Fruit fly (Drosophila melanogaster) whole organism, wandering third instar larva: ENCODE data around the gene CG32259.

Experiments used
- Abd-B ChIP-seq: fragments of >200 bp; optimal IDR thresholded peaks from 2 replicates; lab custom pipeline; 2017; ENCODE audit warnings: missing biosample characterization, missing genetic modification characterization
- CG9705 ChIP-seq: fragments of 200-800 bp; sonication (Bioruptor generic); optimal IDR thresholded peaks from 2 replicates; lab custom pipeline; 2018; ENCODE audit warnings: missing biosample characterization, mild to moderate bottlenecking, missing genetic modification characterization
- CrebA ChIP-seq: fragments of 200-800 bp; sonication (Bioruptor generic); optimal IDR thresholded peaks from 2 replicates; lab custom pipeline; 2016; ENCODE audit warnings: missing biosample characterization, mild to moderate bottlenecking, missing genetic modification characterization, borderline replicate concordance
- Dfd ChIP-seq: fragments of >200 bp; optimal IDR thresholded peaks from 2 replicates; lab custom pipeline; 2017; ENCODE audit warnings: missing biosample characterization, missing genetic modification characterization
- Dif ChIP-seq: fragments of 200-275, 200-300 bp; sonication (Bioruptor generic); optimal IDR thresholded peaks from 2 replicates; lab custom pipeline; 2018; ENCODE audit warnings: missing biosample characterization, missing genetic modification characterization; ENCODE audit not compliant: partially characterized antibody
- GATAd ChIP-seq: sonication (Bioruptor generic); optimal IDR thresholded peaks from 2 replicates; lab custom pipeline; 2016; ENCODE audit warnings: missing biosample characterization, missing genetic modification characterization
- HLH106 ChIP-seq: fragments of 200-800 bp; optimal IDR thresholded peaks from 3 replicates; lab custom pipeline; 2019; ENCODE audit warnings: missing biosample characterization, mild to moderate bottlenecking, missing genetic modification characterization, moderate library complexity
- Hnf4 ChIP-seq: fragments of 200-800 bp; sonication (Bioruptor generic); optimal IDR thresholded peaks from 2 replicates; lab custom pipeline; 2016; ENCODE audit warnings: missing biosample characterization, mild to moderate bottlenecking, missing genetic modification characterization
- Hr78 ChIP-seq: fragments of >200 bp; optimal IDR thresholded peaks from 2 replicates; lab custom pipeline; 2017; ENCODE audit warnings: missing biosample characterization, missing genetic modification characterization
- Jra ChIP-seq: sonication (Bioruptor generic); optimal IDR thresholded peaks from 2 replicates; lab custom pipeline; 2016; ENCODE audit warnings: missing biosample characterization, missing genetic modification characterization
- Mio ChIP-seq: sonication (Bioruptor generic); optimal IDR thresholded peaks from 2 replicates; lab custom pipeline; 2016; ENCODE audit warnings: missing biosample characterization, missing genetic modification characterization
- Myc ChIP-seq: fragments of >200 bp; optimal IDR thresholded peaks from 2 replicates; lab custom pipeline; 2017
- N ChIP-seq: fragments of >200 bp; optimal IDR thresholded peaks from 2 replicates; lab custom pipeline; 2018; ENCODE audit warnings: missing biosample characterization, missing external identifiers, missing genetic modification characterization
- OdsH ChIP-seq: fragments of 200-800 bp; sonication (Bioruptor generic); optimal IDR thresholded peaks from 2 replicates; lab custom pipeline; 2016; ENCODE audit warnings: missing biosample characterization, mild to moderate bottlenecking, missing genetic modification characterization
- Rel ChIP-seq, 2 experiments: fragments of 200-800 bp; sonication (Bioruptor generic) in 1 of 2; optimal IDR thresholded peaks; 2 replicates in 1 of 2; 3 replicates in 1 of 2; lab custom pipeline; 2016 to 2019; ENCODE audit warnings: mild to moderate bottlenecking in 2 of 2, missing biosample characterization in 2 of 2, missing genetic modification characterization in 2 of 2, moderate library complexity in 1 of 2
- Sp1 ChIP-seq: fragments of 200-800 bp; sonication (Bioruptor generic); optimal IDR thresholded peaks from 3 replicates; lab custom pipeline; 2019; ENCODE audit warnings: missing biosample characterization, mild to moderate bottlenecking, missing genetic modification characterization, moderate library complexity
- Vsx2 ChIP-seq: fragments of 200-300, 225-300 bp; sonication (Bioruptor generic); optimal IDR thresholded peaks from 2 replicates; lab custom pipeline; 2018; ENCODE audit warnings: missing biosample characterization, missing genetic modification characterization; ENCODE audit not compliant: partially characterized antibody
- br ChIP-seq: fragments of 200-800 bp; sonication (Bioruptor generic); optimal IDR thresholded peaks from 2 replicates; lab custom pipeline; 2016; ENCODE audit warnings: missing biosample characterization, missing genetic modification characterization
- brk ChIP-seq: fragments of 200-800 bp; sonication (Bioruptor generic); optimal IDR thresholded peaks from 2 replicates; lab custom pipeline; 2016; ENCODE audit warnings: missing biosample characterization, mild to moderate bottlenecking, missing genetic modification characterization
- dl ChIP-seq, 2 experiments: fragments of 175-275, 200-275 bp in 1 of 2; fragments of 200-275 bp in 1 of 2; sonication (Bioruptor generic); optimal IDR thresholded peaks; lab custom pipeline; 2018; ENCODE audit warnings: mild to moderate bottlenecking in 2 of 2, missing biosample characterization in 2 of 2, missing genetic modification characterization in 2 of 2, moderate library complexity in 2 of 2; ENCODE audit not compliant: partially characterized antibody in 2 of 2, insufficient read depth in 1 of 2
- dmrt93B ChIP-seq: fragments of 200-800 bp; sonication (Bioruptor generic); optimal IDR thresholded peaks from 2 replicates; lab custom pipeline; 2018; ENCODE audit warnings: missing biosample characterization, mild to moderate bottlenecking, missing genetic modification characterization
- dsf ChIP-seq: sonication (Bioruptor generic); optimal IDR thresholded peaks from 2 replicates; lab custom pipeline; 2016; ENCODE audit warnings: missing biosample characterization, missing genetic modification characterization, borderline replicate concordance
- ey ChIP-seq: fragments of 200-800 bp; sonication (Bioruptor generic); optimal IDR thresholded peaks from 2 replicates; lab custom pipeline; 2016; ENCODE audit warnings: missing biosample characterization, missing genetic modification characterization
- foxo ChIP-seq, 2 experiments: fragments of 200-800 bp; sonication (Bioruptor generic); optimal IDR thresholded peaks; 2 replicates in 1 of 2; 3 replicates in 1 of 2; lab custom pipeline; 2016 to 2017; ENCODE audit warnings: missing biosample characterization in 2 of 2, missing genetic modification characterization in 2 of 2
- fru ChIP-seq: fragments of 200-800 bp; sonication (Bioruptor generic); optimal IDR thresholded peaks from 3 replicates; lab custom pipeline; 2016; ENCODE audit warnings: missing biosample characterization, mild to moderate bottlenecking, missing genetic modification characterization
- h ChIP-seq: fragments of 200-800 bp; sonication (Bioruptor generic); optimal IDR thresholded peaks from 3 replicates; lab custom pipeline; 2016; ENCODE audit warnings: missing biosample characterization, mild to moderate bottlenecking, missing genetic modification characterization
- jim ChIP-seq: fragments of 175-275, 200-325 bp; sonication (Bioruptor generic); optimal IDR thresholded peaks from 2 replicates; lab custom pipeline; 2016; ENCODE audit warnings: missing biosample characterization, mild to moderate bottlenecking, missing genetic modification characterization
- lola ChIP-seq: fragments of >200 bp; optimal IDR thresholded peaks from 2 replicates; lab custom pipeline; 2017; ENCODE audit warnings: missing biosample characterization, missing genetic modification characterization
- pan ChIP-seq: fragments of >200 bp; optimal IDR thresholded peaks from 2 replicates; lab custom pipeline; 2017
- psq ChIP-seq: fragments of 200-800 bp; sonication (Bioruptor generic); optimal IDR thresholded peaks from 3 replicates; lab custom pipeline; 2017; ENCODE audit warnings: missing biosample characterization, mild to moderate bottlenecking, missing genetic modification characterization, moderate library complexity
- rgr ChIP-seq: fragments of 200-800 bp; sonication (Bioruptor generic); optimal IDR thresholded peaks from 3 replicates; lab custom pipeline; 2016; ENCODE audit warnings: missing biosample characterization, mild to moderate bottlenecking, missing genetic modification characterization
- sage ChIP-seq: fragments of 200-800 bp; sonication (Bioruptor generic); optimal IDR thresholded peaks from 2 replicates; lab custom pipeline; 2016; ENCODE audit warnings: missing biosample characterization, mild to moderate bottlenecking, missing genetic modification characterization
- sv ChIP-seq: fragments of 200-800 bp; sonication (Bioruptor generic); optimal IDR thresholded peaks from 3 replicates; lab custom pipeline; 2016; ENCODE audit warnings: missing biosample characterization, missing genetic modification characterization
- tai ChIP-seq: sonication (Bioruptor generic); optimal IDR thresholded peaks from 2 replicates; lab custom pipeline; 2016; ENCODE audit warnings: missing biosample characterization, missing genetic modification characterization
- usp ChIP-seq: fragments of >200 bp; optimal IDR thresholded peaks from 2 replicates; lab custom pipeline; 2017; ENCODE audit warnings: missing biosample characterization, missing genetic modification characterization
- woc ChIP-seq: sonication (Bioruptor generic); optimal IDR thresholded peaks from 2 replicates; lab custom pipeline; 2016; ENCODE audit warnings: missing biosample characterization, mild to moderate bottlenecking, missing genetic modification characterization

CG32259 gene

DNA sequence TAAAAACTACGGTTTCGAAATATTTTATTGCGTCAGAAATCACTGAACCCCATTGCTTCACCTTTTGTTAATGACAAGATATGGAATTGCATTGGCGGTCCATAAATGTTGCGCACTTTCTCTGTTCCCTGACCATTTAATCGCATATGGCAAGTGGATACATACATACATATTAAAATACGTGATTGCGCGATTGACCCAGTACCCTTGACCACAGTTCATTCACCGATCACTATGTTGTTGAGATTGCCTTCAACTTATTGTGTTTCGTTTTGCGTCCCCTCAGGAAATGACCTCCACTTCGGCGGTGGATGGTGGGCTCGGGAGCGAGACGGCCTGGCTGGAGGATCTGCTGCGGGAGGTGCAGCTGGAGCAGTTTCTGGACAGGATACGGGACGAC, 41.0 kb downstream of the CG32259 start:
- no peak for TF ChIP-seq ey (GFP tag; lab: Kevin White, UChicago)
- TF ChIP-seq Myc: no peak
- no peak for TF ChIP-seq Hnf4
- no peak for TF ChIP-seq dl (GFP tag; optimal IDR thresholded peaks at IDR 0.05; lab: Kevin White, UChicago; ENCODE audit: insufficient read depth in 1 of 2, partially characterized antibody in 2 of 2)
- TF ChIP-seq brk (GFP tag; lab: Kevin White, UChicago): no peak
- no peak for TF ChIP-seq Mio (GFP tag; lab: Kevin White, UChicago)
- TF ChIP-seq Abd-B: no peak
- TF ChIP-seq Dif (GFP tag; lab: Kevin White, UChicago): no peak
- TF ChIP-seq HLH106: no peak
- TF ChIP-seq br (GFP tag; lab: Kevin White, UChicago): no peak
- no peak for TF ChIP-seq usp
- TF ChIP-seq jim: no peak
- TF ChIP-seq psq (GFP tag; lab: Kevin White, UChicago): no peak
- TF ChIP-seq tai (GFP tag; lab: Kevin White, UChicago): no peak
- TF ChIP-seq sage: no peak

DNA sequence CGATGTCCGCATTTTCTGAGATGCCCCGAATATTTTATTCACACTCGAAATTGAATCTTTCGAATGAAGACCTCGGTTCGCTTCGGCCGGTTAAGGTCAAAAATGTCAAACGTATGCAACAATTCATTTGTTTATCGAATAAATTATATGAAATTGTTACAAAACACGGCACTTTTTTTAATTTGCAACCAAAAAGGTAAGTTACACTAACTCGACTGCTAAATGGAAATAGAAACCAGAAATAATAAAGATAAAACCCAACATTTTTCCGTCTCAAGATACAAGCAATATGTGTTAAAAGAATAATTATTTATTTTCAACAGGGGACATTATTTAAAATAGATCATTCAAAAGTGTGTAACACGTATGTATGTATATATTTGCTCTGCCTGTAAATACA, 44.8 kb downstream of the CG32259 start:
- TF ChIP-seq CrebA (no peak), woc (no peak), OdsH (no peak), foxo (GFP tag; optimal IDR thresholded peaks at IDR 0.05; lab: Kevin White, UChicago) (no peak), dl (GFP tag; optimal IDR thresholded peaks at IDR 0.05; lab: Kevin White, UChicago; ENCODE audit: insufficient read depth in 1 of 2, partially characterized antibody in 2 of 2) (no peak), Hr78 (no peak), Vsx2 (GFP tag; lab: Kevin White, UChicago) (no peak), jim (no peak), Hnf4 (no peak), lola (no peak), Jra (GFP tag; lab: Kevin White, UChicago) (no peak), CG9705 (GFP tag; lab: Kevin White, UChicago) (no peak)

DNA sequence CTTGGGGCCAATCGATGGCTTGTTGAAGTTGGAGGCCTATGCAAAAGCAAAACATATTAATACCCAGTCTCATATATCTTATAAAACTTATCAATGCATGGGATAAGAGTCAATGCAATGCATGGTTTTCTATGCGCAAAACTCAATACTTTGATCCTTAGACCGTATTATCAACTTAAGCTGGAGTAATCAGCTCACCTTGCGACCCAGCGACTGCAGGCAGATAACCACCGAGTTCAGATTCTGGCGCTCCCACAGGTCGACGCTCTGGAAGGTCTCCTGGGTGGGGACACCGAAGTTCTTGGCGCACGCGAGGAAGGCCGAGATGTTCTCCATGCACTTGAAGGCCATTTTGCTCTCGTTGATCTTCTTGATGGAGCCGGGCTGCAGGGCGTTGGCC, 45.9 kb downstream of the CG32259 start:
- TF ChIP-seq psq (GFP tag; lab: Kevin White, UChicago) (no peak), brk (GFP tag; lab: Kevin White, UChicago) (no peak), Hr78 (no peak), GATAd (GFP tag; lab: Kevin White, UChicago) (no peak), HLH106 (no peak), Dif (GFP tag; lab: Kevin White, UChicago) (no peak), sage (no peak), Hnf4 (no peak), dl (GFP tag; optimal IDR thresholded peaks at IDR 0.05; lab: Kevin White, UChicago; ENCODE audit: insufficient read depth in 1 of 2, partially characterized antibody in 2 of 2) (no peak), woc (no peak), ey (GFP tag; lab: Kevin White, UChicago) (no peak), Sp1 (GFP tag; lab: Kevin White, UChicago) (no peak), jim (no peak), OdsH (no peak), sv (no peak), Dfd (GFP tag; lab: Kevin White, UChicago) (no peak), Mio (GFP tag; lab: Kevin White, UChicago) (no peak)

DNA sequence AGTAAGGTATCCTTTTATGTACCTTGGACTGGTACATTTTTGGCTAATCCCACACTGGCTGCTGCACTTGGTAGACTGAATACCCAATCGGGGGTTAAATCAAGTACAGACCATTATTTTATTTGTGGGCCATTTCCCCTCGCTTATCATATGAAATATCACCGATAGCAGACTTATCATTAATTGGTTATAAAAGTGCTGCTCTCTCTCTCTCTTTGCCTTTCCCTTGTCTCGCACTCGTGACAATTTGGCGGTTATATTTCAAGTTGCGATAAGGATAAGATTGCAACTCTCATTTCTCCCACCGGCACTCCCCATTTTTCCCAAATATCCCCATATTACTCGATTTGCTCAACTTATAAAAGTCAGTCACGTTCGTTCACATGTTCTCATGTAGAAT, 46.5 kb downstream of the CG32259 start:
- TF ChIP-seq Dfd (GFP tag; lab: Kevin White, UChicago): no peak
- peak; percentile 12 for TF ChIP-seq h (GFP tag; lab: Kevin White, UChicago)
- TF ChIP-seq GATAd (GFP tag; lab: Kevin White, UChicago): no peak
- TF ChIP-seq Rel (GFP tag; optimal IDR thresholded peaks at IDR 0.05; lab: Kevin White, UChicago): no peak
- TF ChIP-seq Rel (tag; optimal IDR thresholded peaks at IDR 0.05; lab: Kevin White, UChicago): peak; percentile 62

DNA sequence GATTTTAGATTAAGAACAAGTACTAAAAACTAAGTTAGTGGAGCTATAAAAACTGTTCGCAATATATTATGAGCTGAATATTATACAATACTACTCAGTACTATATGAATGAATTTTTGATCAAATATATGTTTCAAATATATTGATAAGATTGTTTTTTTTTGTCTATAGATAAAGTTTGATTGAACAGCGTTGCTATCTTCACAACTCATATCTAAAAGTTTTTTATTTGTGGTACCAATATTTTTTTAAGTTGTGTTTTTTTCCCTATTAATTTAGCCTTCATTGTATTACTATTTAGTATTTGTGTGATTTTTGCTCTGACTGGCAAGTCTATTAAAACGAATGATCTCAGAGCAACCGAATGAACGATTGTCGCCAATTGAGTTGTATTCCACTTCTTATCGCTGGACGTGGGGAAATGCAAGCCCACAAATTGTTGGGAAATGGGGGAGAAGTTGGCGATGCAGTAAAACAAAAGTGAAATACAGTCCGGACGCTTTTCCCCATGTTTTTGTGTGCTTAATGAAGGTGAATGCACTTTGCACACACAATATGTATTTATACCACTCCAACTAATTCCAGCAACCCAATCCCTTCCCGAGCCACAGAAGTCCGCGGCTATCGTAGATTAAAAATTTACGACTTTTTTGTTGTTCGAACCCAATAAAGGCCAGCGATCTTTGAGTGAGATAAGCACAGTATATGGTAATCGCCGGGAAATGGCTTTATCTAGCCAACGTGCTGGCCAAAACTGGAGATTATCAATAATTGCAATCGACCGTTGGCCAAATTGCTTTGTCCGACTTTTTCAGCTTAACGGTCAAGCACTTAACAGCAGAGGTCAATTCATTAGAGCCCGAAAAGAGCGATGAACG, 47.6 kb downstream of the CG32259 start:
- TF ChIP-seq sv (no peak), psq (GFP tag; lab: Kevin White, UChicago) (no peak), CrebA (no peak), pan (no peak), Vsx2 (GFP tag; lab: Kevin White, UChicago) (no peak), rgr (GFP tag; lab: Kevin White, UChicago) (peak; percentile 14), usp (no peak), HLH106 (no peak), Abd-B (no peak), h (GFP tag; lab: Kevin White, UChicago) (no peak), tai (GFP tag; lab: Kevin White, UChicago) (no peak), fru (no peak), sage (no peak), N (no peak), Mio (GFP tag; lab: Kevin White, UChicago) (no peak), dsf (GFP tag; lab: Kevin White, UChicago) (no peak), Jra (GFP tag; lab: Kevin White, UChicago) (no peak), dmrt93B (GFP tag; lab: Kevin White, UChicago) (no peak), woc (peak; percentile 9), Hr78 (no peak), Dif (GFP tag; lab: Kevin White, UChicago) (no peak), Sp1 (GFP tag; lab: Kevin White, UChicago) (no peak), foxo (GFP tag; optimal IDR thresholded peaks at IDR 0.05; lab: Kevin White, UChicago) (peak in 1 of 2 experiments; percentile 14), Dfd (GFP tag; lab: Kevin White, UChicago) (no peak), ey (GFP tag; lab: Kevin White, UChicago) (peak; percentile 12), Hnf4 (no peak), br (GFP tag; lab: Kevin White, UChicago) (no peak)
